Worm (Caenorhabditis elegans) whole organism, L1 larva: ENCODE measurements around the gene ooc-5.
A peak's percentile ranks its signal among the peaks of the same experiment; 100 is the strongest.

Source experiments
- C04F5.9 ChIP-seq: sonication (generic microtip); optimal IDR thresholded peaks from 2 replicates; lab custom pipeline; 2016; ENCODE audit warnings: missing genetic modification characterization, missing compliant biosample characterization
- blmp-1 ChIP-seq: fragments of 150-350 bp; optimal IDR thresholded peaks from 2 replicates; lab custom pipeline; 2014; ENCODE audit warnings: missing biosample characterization, missing genetic modification characterization
- ceh-63 ChIP-seq: fragments of 200-800 bp; sonication (Bioruptor generic); optimal IDR thresholded peaks from 2 replicates; lab custom pipeline; 2018; ENCODE audit warnings: mild to moderate bottlenecking, missing genetic modification characterization, missing compliant biosample characterization
- ceh-8 ChIP-seq: fragments of 200-800 bp; sonication (Bioruptor generic); optimal IDR thresholded peaks from 2 replicates; lab custom pipeline; 2018; ENCODE audit warnings: mild to moderate bottlenecking, missing genetic modification characterization, moderate library complexity, missing compliant biosample characterization
- ceh-90 ChIP-seq: sonication (generic microtip); optimal IDR thresholded peaks from 2 replicates; lab custom pipeline; 2016; ENCODE audit warnings: missing genetic modification characterization, missing compliant biosample characterization
- dsc-1 ChIP-seq: sonication (generic microtip); optimal IDR thresholded peaks from 2 replicates; lab custom pipeline; 2016; ENCODE audit warnings: mild to moderate bottlenecking, missing genetic modification characterization, missing compliant biosample characterization
- efl-1 ChIP-seq, 4 experiments: fragments of 150-350 bp; optimal IDR thresholded peaks in 3 of 4; peaks in 1 of 4; 1 replicate in 1 of 4; 2 replicates in 3 of 4; lab custom pipeline; 2014; ENCODE audit warnings: missing biosample characterization in 2 of 4, missing genetic modification characterization in 2 of 4, missing genetic modification reagents in 2 of 4
- efl-3 ChIP-seq: fragments of 200-800 bp; sonication (Bioruptor generic); optimal IDR thresholded peaks from 2 replicates; lab custom pipeline; 2018; ENCODE audit warnings: mild to moderate bottlenecking, missing genetic modification characterization, missing compliant biosample characterization
- egl-13 ChIP-seq: sonication (generic microtip); optimal IDR thresholded peaks from 2 replicates; lab custom pipeline; 2016; ENCODE audit warnings: missing genotype, missing genetic modification reagents, missing genetic modification characterization, missing compliant biosample characterization
- elt-2 ChIP-seq: sonication (generic microtip); optimal IDR thresholded peaks from 2 replicates; lab custom pipeline; 2016; ENCODE audit warnings: missing genetic modification characterization, mild to moderate bottlenecking, inconsistent platforms, missing compliant biosample characterization, missing genetic modification reagents
- elt-3 ChIP-seq, 6 experiments: fragments of 150-350 bp in 1 of 6; sonication (generic microtip); optimal IDR thresholded peaks; 2 replicates each; lab custom pipeline; 2017 to 2018; ENCODE audit warnings: missing biosample characterization in 6 of 6, missing genetic modification characterization in 6 of 6, inconsistent platforms in 1 of 6
- ets-5 ChIP-seq: fragments of 200-800 bp; sonication (Bioruptor generic); IDR thresholded peaks from 2 replicates; pipeline ENCODE4 v1.3.6; 2022; ENCODE audit warnings: missing genetic modification characterization, missing compliant biosample characterization
- fkh-8 ChIP-seq: sonication (generic microtip); optimal IDR thresholded peaks from 2 replicates; lab custom pipeline; 2016; ENCODE audit warnings: mild to moderate bottlenecking, missing genetic modification characterization, missing compliant biosample characterization
- hlh-17 ChIP-seq: fragments of 200-800 bp; sonication (Bioruptor generic); optimal IDR thresholded peaks from 2 replicates; lab custom pipeline; 2018; ENCODE audit warnings: missing genetic modification characterization, mild to moderate bottlenecking, missing compliant biosample characterization, moderate library complexity, borderline replicate concordance
- irx-1 ChIP-seq: sonication (generic microtip); optimal IDR thresholded peaks from 2 replicates; lab custom pipeline; 2016; ENCODE audit warnings: missing genetic modification characterization, missing compliant biosample characterization
- isw-1 ChIP-seq: fragments of 200-800 bp; sonication (Bioruptor generic); IDR thresholded peaks from 2 replicates; pipeline ENCODE4 v1.3.6; 2022; ENCODE audit warnings: missing genetic modification characterization, missing compliant biosample characterization
- lin-13 ChIP-seq: fragments of 150-350 bp; optimal IDR thresholded peaks from 2 replicates; lab custom pipeline; 2014; ENCODE audit warnings: missing biosample characterization, missing genetic modification reagents, missing genetic modification characterization
- lin-14 ChIP-seq: fragments of 200-800 bp; sonication (Bioruptor generic); optimal IDR thresholded peaks from 2 replicates; lab custom pipeline; 2018; ENCODE audit warnings: mild to moderate bottlenecking, missing genetic modification characterization, moderate library complexity, missing compliant biosample characterization
- lin-39 ChIP-seq: fragments of 150-350 bp; optimal IDR thresholded peaks from 2 replicates; lab custom pipeline; 2014; ENCODE audit warnings: missing biosample characterization, missing genetic modification reagents, missing genetic modification characterization
- lsy-2 ChIP-seq, 2 experiments: fragments of 150-350 bp; optimal IDR thresholded peaks; 2 replicates each; lab custom pipeline; 2014; ENCODE audit warnings: missing biosample characterization in 2 of 2, missing genetic modification characterization in 2 of 2
- mab-9 ChIP-seq: fragments of 200-800 bp; sonication (Bioruptor generic); IDR thresholded peaks from 2 replicates; pipeline ENCODE4 v1.3.6; 2022; ENCODE audit warnings: missing genetic modification reagents, missing genetic modification characterization, missing compliant biosample characterization
- mep-1 ChIP-seq: fragments of 150-350 bp; optimal IDR thresholded peaks from 2 replicates; lab custom pipeline; 2014; ENCODE audit warnings: missing biosample characterization, missing genetic modification characterization
- nhr-71 ChIP-seq: sonication (generic microtip); optimal IDR thresholded peaks from 2 replicates; lab custom pipeline; 2016; ENCODE audit warnings: mild to moderate bottlenecking, missing genetic modification characterization, moderate library complexity, missing compliant biosample characterization
- nhr-77 ChIP-seq: fragments of 150-350 bp; optimal IDR thresholded peaks from 2 replicates; lab custom pipeline; 2014; ENCODE audit warnings: missing biosample characterization, missing genetic modification characterization
- nhr-84 ChIP-seq: sonication (generic microtip); optimal IDR thresholded peaks from 2 replicates; lab custom pipeline; 2017; ENCODE audit warnings: missing biosample characterization, missing genetic modification characterization
- pag-3 ChIP-seq: sonication (generic microtip); optimal IDR thresholded peaks from 2 replicates; lab custom pipeline; 2017; ENCODE audit warnings: missing genetic modification characterization, mild to moderate bottlenecking, missing compliant biosample characterization, antibody characterized with exemption, borderline replicate concordance; ENCODE audit not compliant: insufficient read depth
- rnt-1 ChIP-seq: sonication (generic microtip); optimal IDR thresholded peaks from 2 replicates; lab custom pipeline; 2016; ENCODE audit warnings: mild to moderate bottlenecking, missing genetic modification characterization, moderate library complexity, missing compliant biosample characterization
- skn-1 ChIP-seq: fragments of 150-350 bp; optimal IDR thresholded peaks from 2 replicates; lab custom pipeline; 2014; ENCODE audit warnings: missing biosample characterization, missing genetic modification characterization
- tlp-1 ChIP-seq: fragments of 150-350 bp; optimal IDR thresholded peaks from 2 replicates; lab custom pipeline; 2014; ENCODE audit warnings: missing biosample characterization, missing genetic modification characterization
- unc-30 ChIP-seq: sonication (generic microtip); optimal IDR thresholded peaks from 2 replicates; lab custom pipeline; 2017; ENCODE audit warnings: missing biosample characterization, missing genetic modification characterization
- vab-15 ChIP-seq: sonication (generic microtip); optimal IDR thresholded peaks from 2 replicates; lab custom pipeline; 2017; ENCODE audit warnings: missing genotype, mild to moderate bottlenecking, missing genetic modification characterization, missing compliant biosample characterization
- xbp-1 ChIP-seq: sonication (generic microtip); optimal IDR thresholded peaks from 2 replicates; lab custom pipeline; 2016; ENCODE audit warnings: missing genetic modification characterization, missing compliant biosample characterization
- zag-1 ChIP-seq: fragments of 150-350 bp; optimal IDR thresholded peaks from 2 replicates; lab custom pipeline; 2014; ENCODE audit warnings: missing biosample characterization, missing genetic modification characterization

The ooc-5 gene

DNA sequence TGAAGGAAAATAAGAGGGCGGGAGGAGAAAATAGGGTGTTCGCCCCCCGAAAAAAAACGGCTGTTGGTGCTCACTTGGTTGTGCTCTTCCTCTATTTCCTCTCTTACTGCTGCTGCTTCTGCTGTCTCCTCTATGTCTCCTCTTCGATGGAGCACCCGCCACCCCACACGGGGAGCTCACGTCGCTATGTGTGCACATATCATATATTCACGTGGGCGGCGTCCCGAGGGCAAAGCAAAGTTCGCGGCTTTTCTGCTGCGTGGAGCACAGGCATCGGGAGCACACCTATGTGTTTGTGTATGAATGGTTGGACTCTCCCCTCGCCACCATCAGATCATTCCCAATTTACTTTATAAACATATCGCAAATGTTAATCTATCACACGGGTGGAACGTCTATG lies 20.4 kb downstream of the ooc-5 start (continued):
- TF ChIP-seq nhr-84 (tag; lab: Kevin White, UChicago) (no peak), pag-3 (tag; lab: Kevin White, UChicago) (no peak), irx-1 (tag; lab: Kevin White, UChicago) (peak; percentile 1), lin-13 (GFP tag; lab: Kevin White, UChicago) (no peak), dsc-1 (tag; lab: Kevin White, UChicago) (no peak), ceh-8 (GFP tag; lab: Kevin White, UChicago) (no peak), xbp-1 (tag; lab: Kevin White, UChicago) (peak; percentile 30), lin-14 (GFP tag; lab: Kevin White, UChicago) (peak; percentile 67), nhr-71 (tag; lab: Kevin White, UChicago) (peak; percentile 49), ets-5 (GFP tag; lab: Robert Waterston, UW) (no peak), unc-30 (tag; lab: Kevin White, UChicago) (no peak), mab-9 (GFP tag; lab: Robert Waterston, UW) (no peak), ceh-90 (no peak), lsy-2 (tag; optimal IDR thresholded peaks at IDR 0.05; lab: Kevin White, UChicago) (peak in 1 of 2 experiments; percentile 0), ceh-63 (GFP tag; lab: Kevin White, UChicago) (no peak), zag-1 (no peak), vab-15 (tag; lab: Kevin White, UChicago) (no peak), efl-1 (optimal IDR thresholded peaks at IDR 0.05; lab: Kevin White, UChicago) (no peak), efl-1 (GFP tag; optimal IDR thresholded peaks at IDR 0.05 in 1 of 2; lab: Kevin White, UChicago) (peak in 1 of 2 experiments; percentile 93), hlh-17 (GFP tag; lab: Kevin White, UChicago) (no peak)

DNA sequence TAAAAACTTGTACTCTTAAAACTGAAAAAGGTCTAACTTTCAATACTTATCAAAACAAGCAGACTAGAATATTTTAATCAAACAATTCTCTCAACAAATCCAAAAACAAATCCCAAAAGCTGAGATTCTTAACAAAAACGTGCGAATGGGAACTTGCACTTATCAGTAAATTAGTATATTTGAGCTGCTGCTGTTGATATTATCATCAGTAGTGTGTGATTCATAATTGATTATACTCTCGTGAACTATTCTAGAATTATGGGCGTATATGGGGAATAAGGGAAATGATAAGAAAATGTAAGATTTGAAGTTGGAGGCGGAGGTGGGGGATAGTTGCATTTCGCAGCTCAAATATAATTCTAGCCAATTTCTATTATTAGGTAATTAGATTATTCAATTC lies 21.2 kb downstream of the ooc-5 start:
- no peak for TF ChIP-seq mep-1 (tag; lab: Kevin White, UChicago)
- no peak for TF ChIP-seq lin-14 (GFP tag; lab: Kevin White, UChicago)
- peak; percentile 61 for TF ChIP-seq dsc-1 (tag; lab: Kevin White, UChicago)
- peak; percentile 37 for TF ChIP-seq elt-2 (tag; lab: Kevin White, UChicago)
- no peak for TF ChIP-seq ceh-8 (GFP tag; lab: Kevin White, UChicago)
- TF ChIP-seq fkh-8 (tag; lab: Kevin White, UChicago): no peak
- TF ChIP-seq nhr-77 (tag; lab: Kevin White, UChicago): no peak
- TF ChIP-seq, all 84 proteins: peak for 2

DNA sequence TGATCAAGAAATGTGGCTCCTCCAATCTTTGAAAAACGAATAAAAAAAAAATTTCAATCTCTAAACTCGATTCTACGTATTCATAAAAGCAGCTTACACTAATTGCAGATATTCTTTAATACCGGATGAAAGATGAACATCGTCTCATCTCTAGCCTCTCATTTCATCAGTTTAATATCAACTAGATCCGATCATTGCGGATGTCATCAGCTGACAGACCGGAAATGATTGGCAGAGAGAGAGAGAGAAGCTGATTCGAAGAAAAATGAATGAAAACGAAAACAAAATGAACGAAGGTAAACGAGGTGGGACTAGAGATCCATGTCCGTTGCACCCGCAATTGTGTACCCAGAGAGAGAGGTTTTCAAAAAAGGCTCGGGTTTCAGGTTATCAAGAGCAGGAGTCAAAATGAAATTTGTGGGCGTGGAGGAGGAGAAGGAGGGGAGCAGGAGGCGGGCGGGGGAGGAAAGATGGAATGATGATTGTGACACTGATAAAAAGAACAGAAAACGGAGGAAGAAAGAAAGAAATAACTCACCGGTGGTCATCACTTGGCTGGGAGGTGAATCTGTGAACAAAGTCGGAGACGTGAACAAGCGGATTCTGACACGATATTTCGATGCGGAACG lies 22.0 kb downstream of the ooc-5 start:
- TF ChIP-seq ets-5 (GFP tag; lab: Robert Waterston, UW) (no peak), fkh-8 (tag; lab: Kevin White, UChicago) (peak; percentile 60), egl-13 (tag; lab: Kevin White, UChicago) (peak; percentile 38), efl-3 (GFP tag; lab: Kevin White, UChicago) (no peak), dsc-1 (tag; lab: Kevin White, UChicago) (peak; percentile 92), blmp-1 (tag; lab: Kevin White, UChicago) (peak; percentile 53), rnt-1 (tag; lab: Kevin White, UChicago) (peak; percentile 7), lin-14 (GFP tag; lab: Kevin White, UChicago) (peak; percentile 70), skn-1 (tag; lab: Kevin White, UChicago) (no peak), nhr-71 (tag; lab: Kevin White, UChicago) (peak; percentile 21), ceh-63 (GFP tag; lab: Kevin White, UChicago) (no peak), elt-3 (tag; optimal IDR thresholded peaks at IDR 0.05; lab: Kevin White, UChicago) (no peak), zag-1 (no peak), xbp-1 (tag; lab: Kevin White, UChicago) (no peak), C04F5.9 (tag; lab: Kevin White, UChicago) (no peak), isw-1 (GFP tag; lab: Robert Waterston, UW) (no peak), ceh-90 (no peak), lin-39 (no peak), tlp-1 (tag; lab: Kevin White, UChicago) (no peak), efl-1 (optimal IDR thresholded peaks at IDR 0.05; lab: Kevin White, UChicago) (no peak), efl-1 (GFP tag; optimal IDR thresholded peaks at IDR 0.05 in 1 of 2; lab: Kevin White, UChicago) (peak in 1 of 2 experiments; percentile 37)
